Worm (Caenorhabditis elegans): ENCODE measurements around the gene str-209.

ce11 chrV:4948635-4949034 lies at the start of gene str-209:
- TF ChIP-seq fos-1 (tag; optimal IDR thresholded peaks at IDR 0.05) (no peak), lsy-2 (tag; optimal IDR thresholded peaks at IDR 0.05) (no peak)
